Fruit fly (Drosophila melanogaster) whole organism, wandering third instar larva: ENCODE data around the gene Cys.

Experiments used
- CG9705 ChIP-seq: fragments of 200-800 bp; sonication (Bioruptor generic); optimal IDR thresholded peaks from 2 replicates; lab custom pipeline; 2018; ENCODE audit warnings: missing biosample characterization, mild to moderate bottlenecking, missing genetic modification characterization
- CrebA ChIP-seq: fragments of 200-800 bp; sonication (Bioruptor generic); optimal IDR thresholded peaks from 2 replicates; lab custom pipeline; 2016; ENCODE audit warnings: missing biosample characterization, mild to moderate bottlenecking, missing genetic modification characterization, borderline replicate concordance
- Dfd ChIP-seq: fragments of >200 bp; optimal IDR thresholded peaks from 2 replicates; lab custom pipeline; 2017; ENCODE audit warnings: missing biosample characterization, missing genetic modification characterization
- GATAd ChIP-seq: sonication (Bioruptor generic); optimal IDR thresholded peaks from 2 replicates; lab custom pipeline; 2016; ENCODE audit warnings: missing biosample characterization, missing genetic modification characterization
- HLH106 ChIP-seq: fragments of 200-800 bp; optimal IDR thresholded peaks from 3 replicates; lab custom pipeline; 2019; ENCODE audit warnings: missing biosample characterization, mild to moderate bottlenecking, missing genetic modification characterization, moderate library complexity
- Hr78 ChIP-seq: fragments of >200 bp; optimal IDR thresholded peaks from 2 replicates; lab custom pipeline; 2017; ENCODE audit warnings: missing biosample characterization, missing genetic modification characterization
- Hr83 ChIP-seq: fragments of 200-300 bp; sonication (Bioruptor generic); optimal IDR thresholded peaks from 2 replicates; lab custom pipeline; 2016; ENCODE audit warnings: missing biosample characterization, mild to moderate bottlenecking, missing genetic modification characterization, moderate library complexity; ENCODE audit not compliant: poor library complexity, severe bottlenecking
- Jra ChIP-seq: sonication (Bioruptor generic); optimal IDR thresholded peaks from 2 replicates; lab custom pipeline; 2016; ENCODE audit warnings: missing biosample characterization, missing genetic modification characterization
- Mio ChIP-seq: sonication (Bioruptor generic); optimal IDR thresholded peaks from 2 replicates; lab custom pipeline; 2016; ENCODE audit warnings: missing biosample characterization, missing genetic modification characterization
- Myc ChIP-seq: fragments of >200 bp; optimal IDR thresholded peaks from 2 replicates; lab custom pipeline; 2017
- N ChIP-seq: fragments of >200 bp; optimal IDR thresholded peaks from 2 replicates; lab custom pipeline; 2018; ENCODE audit warnings: missing biosample characterization, missing external identifiers, missing genetic modification characterization
- OdsH ChIP-seq: fragments of 200-800 bp; sonication (Bioruptor generic); optimal IDR thresholded peaks from 2 replicates; lab custom pipeline; 2016; ENCODE audit warnings: missing biosample characterization, mild to moderate bottlenecking, missing genetic modification characterization
- Sp1 ChIP-seq: fragments of 200-800 bp; sonication (Bioruptor generic); optimal IDR thresholded peaks from 3 replicates; lab custom pipeline; 2019; ENCODE audit warnings: missing biosample characterization, mild to moderate bottlenecking, missing genetic modification characterization, moderate library complexity
- Vsx2 ChIP-seq: fragments of 200-300, 225-300 bp; sonication (Bioruptor generic); optimal IDR thresholded peaks from 2 replicates; lab custom pipeline; 2018; ENCODE audit warnings: missing biosample characterization, missing genetic modification characterization; ENCODE audit not compliant: partially characterized antibody
- br ChIP-seq: fragments of 200-800 bp; sonication (Bioruptor generic); optimal IDR thresholded peaks from 2 replicates; lab custom pipeline; 2016; ENCODE audit warnings: missing biosample characterization, missing genetic modification characterization
- brk ChIP-seq: fragments of 200-800 bp; sonication (Bioruptor generic); optimal IDR thresholded peaks from 2 replicates; lab custom pipeline; 2016; ENCODE audit warnings: missing biosample characterization, mild to moderate bottlenecking, missing genetic modification characterization
- dl ChIP-seq, 2 experiments: fragments of 175-275, 200-275 bp in 1 of 2; fragments of 200-275 bp in 1 of 2; sonication (Bioruptor generic); optimal IDR thresholded peaks; lab custom pipeline; 2018; ENCODE audit warnings: mild to moderate bottlenecking in 2 of 2, missing biosample characterization in 2 of 2, missing genetic modification characterization in 2 of 2, moderate library complexity in 2 of 2; ENCODE audit not compliant: partially characterized antibody in 2 of 2, insufficient read depth in 1 of 2
- dmrt93B ChIP-seq: fragments of 200-800 bp; sonication (Bioruptor generic); optimal IDR thresholded peaks from 2 replicates; lab custom pipeline; 2018; ENCODE audit warnings: missing biosample characterization, mild to moderate bottlenecking, missing genetic modification characterization
- dsf ChIP-seq: sonication (Bioruptor generic); optimal IDR thresholded peaks from 2 replicates; lab custom pipeline; 2016; ENCODE audit warnings: missing biosample characterization, missing genetic modification characterization, borderline replicate concordance
- ey ChIP-seq: fragments of 200-800 bp; sonication (Bioruptor generic); optimal IDR thresholded peaks from 2 replicates; lab custom pipeline; 2016; ENCODE audit warnings: missing biosample characterization, missing genetic modification characterization
- foxo ChIP-seq, 2 experiments: fragments of 200-800 bp; sonication (Bioruptor generic); optimal IDR thresholded peaks; 2 replicates in 1 of 2; 3 replicates in 1 of 2; lab custom pipeline; 2016 to 2017; ENCODE audit warnings: missing biosample characterization in 2 of 2, missing genetic modification characterization in 2 of 2
- fru ChIP-seq: fragments of 200-800 bp; sonication (Bioruptor generic); optimal IDR thresholded peaks from 3 replicates; lab custom pipeline; 2016; ENCODE audit warnings: missing biosample characterization, mild to moderate bottlenecking, missing genetic modification characterization
- h ChIP-seq: fragments of 200-800 bp; sonication (Bioruptor generic); optimal IDR thresholded peaks from 3 replicates; lab custom pipeline; 2016; ENCODE audit warnings: missing biosample characterization, mild to moderate bottlenecking, missing genetic modification characterization
- lola ChIP-seq: fragments of >200 bp; optimal IDR thresholded peaks from 2 replicates; lab custom pipeline; 2017; ENCODE audit warnings: missing biosample characterization, missing genetic modification characterization
- psq ChIP-seq: fragments of 200-800 bp; sonication (Bioruptor generic); optimal IDR thresholded peaks from 3 replicates; lab custom pipeline; 2017; ENCODE audit warnings: missing biosample characterization, mild to moderate bottlenecking, missing genetic modification characterization, moderate library complexity
- rgr ChIP-seq: fragments of 200-800 bp; sonication (Bioruptor generic); optimal IDR thresholded peaks from 3 replicates; lab custom pipeline; 2016; ENCODE audit warnings: missing biosample characterization, mild to moderate bottlenecking, missing genetic modification characterization
- sage ChIP-seq: fragments of 200-800 bp; sonication (Bioruptor generic); optimal IDR thresholded peaks from 2 replicates; lab custom pipeline; 2016; ENCODE audit warnings: missing biosample characterization, mild to moderate bottlenecking, missing genetic modification characterization
- sv ChIP-seq: fragments of 200-800 bp; sonication (Bioruptor generic); optimal IDR thresholded peaks from 3 replicates; lab custom pipeline; 2016; ENCODE audit warnings: missing biosample characterization, missing genetic modification characterization
- tai ChIP-seq: sonication (Bioruptor generic); optimal IDR thresholded peaks from 2 replicates; lab custom pipeline; 2016; ENCODE audit warnings: missing biosample characterization, missing genetic modification characterization
- usp ChIP-seq: fragments of >200 bp; optimal IDR thresholded peaks from 2 replicates; lab custom pipeline; 2017; ENCODE audit warnings: missing biosample characterization, missing genetic modification characterization
- woc ChIP-seq: sonication (Bioruptor generic); optimal IDR thresholded peaks from 2 replicates; lab custom pipeline; 2016; ENCODE audit warnings: missing biosample characterization, mild to moderate bottlenecking, missing genetic modification characterization

Cys gene

DNA sequence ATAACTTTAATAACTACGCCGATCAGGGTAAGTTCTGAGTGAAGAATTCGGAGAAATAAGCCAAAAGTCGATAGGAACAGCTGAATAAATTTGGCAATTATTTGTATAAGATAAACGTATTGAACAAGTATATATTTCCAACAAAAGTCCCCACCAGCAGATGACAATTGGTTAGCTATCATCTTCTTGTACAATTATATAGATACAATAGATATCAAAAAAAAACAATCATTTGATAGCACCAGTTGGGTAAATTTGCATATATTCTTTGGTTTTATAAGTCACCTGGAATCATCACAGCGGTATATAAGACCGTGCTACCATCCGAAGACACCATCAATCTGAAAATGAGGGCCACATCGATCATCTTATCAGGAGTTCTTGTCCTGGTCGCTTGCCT lies 8.8 kb downstream of the Cys start, which contains the start of gene Jig:
Gene Jig, plus strand, starts transcription at position 301 of the 400 bp plus-strand sequence.
- TF ChIP-seq sage (GFP tag; lab: Kevin White, UChicago) (no peak), dmrt93B (GFP tag; lab: Kevin White, UChicago) (no peak), Hr78 (GFP tag; lab: Kevin White, UChicago) (no peak), woc (GFP tag; lab: Kevin White, UChicago) (no peak), tai (GFP tag; lab: Kevin White, UChicago) (no peak), CrebA (GFP tag; lab: Kevin White, UChicago) (no peak), lola (no peak), foxo (GFP tag; optimal IDR thresholded peaks at IDR 0.05; lab: Kevin White, UChicago) (no peak), CG9705 (GFP tag; lab: Kevin White, UChicago) (no peak), Dfd (GFP tag; lab: Kevin White, UChicago) (no peak), OdsH (GFP tag; lab: Kevin White, UChicago) (no peak), N (GFP tag; lab: Kevin White, UChicago) (no peak), fru (GFP tag; lab: Kevin White, UChicago) (no peak), usp (GFP tag; lab: Kevin White, UChicago) (no peak), br (GFP tag; lab: Kevin White, UChicago) (no peak), Mio (GFP tag; lab: Kevin White, UChicago) (no peak), HLH106 (tag; lab: Kevin White, UChicago) (no peak), Myc (lab: Kevin White, UChicago) (no peak)

DNA sequence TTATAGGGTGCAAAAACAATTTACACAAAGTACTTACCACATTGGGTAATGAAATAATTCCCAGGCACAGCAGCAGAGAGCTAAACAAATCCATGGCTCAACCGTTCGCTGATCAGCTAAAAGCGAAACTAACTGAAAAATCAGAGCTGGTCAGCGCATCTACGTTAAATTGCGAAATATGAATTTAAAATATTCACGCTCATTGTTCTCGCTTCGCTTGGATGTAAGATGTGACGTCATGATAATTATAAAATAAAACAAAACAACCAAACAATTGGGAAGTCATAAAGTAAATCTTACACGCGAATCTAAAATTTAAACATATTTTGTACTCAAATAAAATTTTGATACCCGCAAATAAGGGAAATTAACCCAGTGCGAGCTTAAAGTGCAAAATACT lies 9.5 kb downstream of the Cys start, which contains the start of gene CG14854:
Gene CG14854, minus strand, starts transcription at position 101 of the 400 bp plus-strand sequence.
- TF ChIP-seq rgr (GFP tag; lab: Kevin White, UChicago), result no peak
- TF ChIP-seq sv (GFP tag; lab: Kevin White, UChicago), result no peak
- no peak for TF ChIP-seq Vsx2
- no peak for TF ChIP-seq h
- TF ChIP-seq Hr78 (GFP tag; lab: Kevin White, UChicago), result no peak
- no peak for TF ChIP-seq Jra (GFP tag; lab: Kevin White, UChicago)
- no peak for TF ChIP-seq woc (GFP tag; lab: Kevin White, UChicago)
- TF ChIP-seq Hr83 (GFP tag; lab: Kevin White, UChicago), result no peak
- no peak for TF ChIP-seq psq
- no peak for TF ChIP-seq GATAd
- no peak for TF ChIP-seq dsf (GFP tag; lab: Kevin White, UChicago)
- no peak for TF ChIP-seq Myc (lab: Kevin White, UChicago)
- TF ChIP-seq, all 38 proteins: peak for 0

DNA sequence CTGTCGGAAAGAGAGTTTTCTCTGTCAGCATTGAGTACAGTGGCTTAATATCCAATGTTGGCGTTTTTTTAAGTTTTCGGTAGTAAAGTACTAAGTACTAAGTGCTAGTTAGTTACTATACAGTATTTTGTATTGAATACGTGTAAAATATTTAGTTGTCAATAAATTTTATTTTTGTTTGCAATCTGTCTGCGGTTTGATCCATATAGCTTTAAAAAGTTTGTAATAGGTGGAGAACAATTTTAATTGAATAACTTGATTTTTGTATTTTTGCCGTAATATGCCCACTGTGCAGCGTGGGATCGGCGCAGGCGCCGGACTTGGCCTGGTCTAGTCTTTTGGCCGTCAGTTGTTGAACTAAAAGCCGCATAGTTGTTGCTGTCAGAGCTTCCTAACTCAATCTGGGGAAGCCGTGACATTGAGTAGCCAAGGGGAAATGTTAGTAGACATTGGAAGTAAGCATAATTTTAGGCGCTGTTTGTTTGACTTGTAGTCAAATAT lies 11.0 kb downstream of the Cys start:
- TF ChIP-seq h (peak; percentile 42), Hr78 (GFP tag; lab: Kevin White, UChicago) (no peak), CrebA (GFP tag; lab: Kevin White, UChicago) (no peak), fru (GFP tag; lab: Kevin White, UChicago) (peak; percentile 46), sv (GFP tag; lab: Kevin White, UChicago) (peak; percentile 85), ey (GFP tag; lab: Kevin White, UChicago) (peak; percentile 10), dl (GFP tag; optimal IDR thresholded peaks at IDR 0.05; lab: Kevin White, UChicago; ENCODE audit: insufficient read depth in 1 of 2, partially characterized antibody in 2 of 2) (no peak), br (GFP tag; lab: Kevin White, UChicago) (peak; percentile 43), dsf (GFP tag; lab: Kevin White, UChicago) (no peak), lola (no peak), foxo (GFP tag; optimal IDR thresholded peaks at IDR 0.05; lab: Kevin White, UChicago) (peak in 1 of 2 experiments; percentile 57), rgr (GFP tag; lab: Kevin White, UChicago) (peak; percentile 32), CG9705 (GFP tag; lab: Kevin White, UChicago) (peak; percentile 11), dmrt93B (GFP tag; lab: Kevin White, UChicago) (peak; percentile 24), brk (GFP tag; lab: Kevin White, UChicago) (no peak), OdsH (GFP tag; lab: Kevin White, UChicago) (peak; percentile 29), Sp1 (peak; percentile 43)
